Fruit fly (Drosophila melanogaster): ENCODE measurements around the gene Cpr72Ec.

Gene Cpr72Ec

DNA sequence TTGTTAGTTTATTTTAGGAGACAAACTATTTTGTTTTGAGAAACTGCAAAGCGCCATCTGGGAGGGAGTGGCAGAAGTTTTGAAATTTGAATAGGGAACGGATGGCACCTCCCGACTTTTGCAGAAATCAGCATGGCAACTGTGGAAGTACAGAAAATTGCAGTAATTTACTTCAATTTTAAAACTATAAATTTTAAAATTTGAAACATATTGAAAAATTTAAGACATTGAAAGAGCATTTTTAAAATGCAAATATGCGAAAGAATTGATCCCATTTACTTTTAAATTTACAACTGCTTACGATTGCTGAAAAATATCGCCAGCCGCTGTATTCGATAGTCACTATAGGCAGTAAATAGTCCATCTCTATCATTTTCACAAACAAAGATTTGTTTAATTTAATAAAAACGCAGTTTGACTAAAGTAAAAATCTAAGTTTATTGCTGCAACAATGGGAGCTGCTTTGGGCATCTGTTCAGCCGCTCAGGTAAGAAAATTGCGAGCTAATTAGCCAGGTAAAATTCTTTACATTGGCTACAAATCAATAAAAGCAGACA, 45.3 kb upstream of the Cpr72Ec start, which contains the start of gene Serinc (continued):
- no peak for TF ChIP-seq bigmax (GFP tag; optimal IDR thresholded peaks at IDR 0.05)
- no peak for TF ChIP-seq Sox100B (GFP tag; optimal IDR thresholded peaks at IDR 0.05)
- TF ChIP-seq CG12942 (GFP tag; optimal IDR thresholded peaks at IDR 0.05): peak; percentile 28
- peak; percentile 97 for TF ChIP-seq BEAF-32 (GFP tag; optimal IDR thresholded peaks at IDR 0.05)
- no peak for TF ChIP-seq salm (tag; optimal IDR thresholded peaks at IDR 0.05)
- TF ChIP-seq crp (GFP tag; optimal IDR thresholded peaks at IDR 0.05): peak in 1 of 2 experiments; percentile 50
- peak; percentile 33 for TF ChIP-seq CG3065 (GFP tag; optimal IDR thresholded peaks at IDR 0.05)
- TF ChIP-seq CG10543 (GFP tag; optimal IDR thresholded peaks at IDR 0.05): peak; percentile 74
- peak; percentile 98 for TF ChIP-seq sna (GFP tag; IDR thresholded peaks at IDR 0.05; ENCODE audit: partially characterized antibody)
- TF ChIP-seq nerfin-2 (GFP tag; IDR thresholded peaks at IDR 0.05; ENCODE audit: partially characterized antibody): peak; percentile 90
- TF ChIP-seq CG6689 (GFP tag; IDR thresholded peaks at IDR 0.05): no peak
- TF ChIP-seq Vsx1 (GFP tag; optimal IDR thresholded peaks at IDR 0.05): no peak
- peak; percentile 95 for TF ChIP-seq CG7963 (GFP tag; IDR thresholded peaks at IDR 0.05; ENCODE audit: partially characterized antibody)
- peak; percentile 50 for TF ChIP-seq Ptx1 (GFP tag; IDR thresholded peaks at IDR 0.05)
- TF ChIP-seq sd (tag; optimal IDR thresholded peaks at IDR 0.05): peak; percentile 22
- TF ChIP-seq CG6254 (GFP tag; optimal IDR thresholded peaks at IDR 0.05): no peak
- peak; percentile 21 for TF ChIP-seq CG9817 (tag; optimal IDR thresholded peaks at IDR 0.05)
- peak in 1 of 2 experiments; percentile 42 for TF ChIP-seq bsh (GFP tag; optimal IDR thresholded peaks at IDR 0.05)
- peak; percentile 17 for TF ChIP-seq BtbVII (GFP tag; optimal IDR thresholded peaks at IDR 0.05)
- TF ChIP-seq Neu2 (GFP tag; optimal IDR thresholded peaks at IDR 0.05; ENCODE audit: borderline replicate concordance): no peak
- no peak for TF ChIP-seq dimm (GFP tag; IDR thresholded peaks at IDR 0.05)
- TF ChIP-seq CG15601 (tag; optimal IDR thresholded peaks at IDR 0.05): peak; percentile 74
- TF ChIP-seq CG12219 (GFP tag; optimal IDR thresholded peaks at IDR 0.05): no peak
- TF ChIP-seq tx (GFP tag; optimal IDR thresholded peaks at IDR 0.05): peak; percentile 37
- peak; percentile 81 for TF ChIP-seq YL-1 (GFP tag; optimal IDR thresholded peaks at IDR 0.05)
- TF ChIP-seq CG9437 (GFP tag; optimal IDR thresholded peaks at IDR 0.05): peak; percentile 81
- peak; percentile 12 to 41 for TF ChIP-seq chif (GFP tag; optimal IDR thresholded peaks at IDR 0.05)
- TF ChIP-seq HHEX (GFP tag; optimal IDR thresholded peaks at IDR 0.05): peak; percentile 48
- no peak for TF ChIP-seq h (optimal IDR thresholded peaks at IDR 0.05)
- TF ChIP-seq CG30403 (GFP tag; optimal IDR thresholded peaks at IDR 0.05): peak; percentile 70
- TF ChIP-seq CG17361 (GFP tag; IDR thresholded peaks at IDR 0.05): peak; percentile 65; the same call in 2 of the 3 replicates
- peak; percentile 56 for TF ChIP-seq Hr3 (GFP tag; optimal IDR thresholded peaks at IDR 0.05)
- peak; percentile 68 for TF ChIP-seq CG17802 (tag; optimal IDR thresholded peaks at IDR 0.05)
- no peak for TF ChIP-seq gt (GFP tag; IDR thresholded peaks at IDR 0.05)
- TF ChIP-seq Atf6 (GFP tag; IDR thresholded peaks at IDR 0.05): 0 out of 2 replicates have a peak, but pooled peaks have one; percentile 9
- peak; percentile 38 for TF ChIP-seq CG4854 (GFP tag; optimal IDR thresholded peaks at IDR 0.05)
- peak in 1 of 3 experiments; percentile 44 for TF ChIP-seq lola (GFP tag; optimal IDR thresholded peaks at IDR 0.05)
- peak; percentile 30 for TF ChIP-seq CG2202 (tag; optimal IDR thresholded peaks at IDR 0.05)
- no peak for TF ChIP-seq sqz (GFP tag; optimal IDR thresholded peaks at IDR 0.05)
- TF ChIP-seq pzg (GFP tag; optimal IDR thresholded peaks at IDR 0.05): peak; percentile 71
- TF ChIP-seq CG2120 (GFP tag; optimal IDR thresholded peaks at IDR 0.05): peak; percentile 66
- no peak for TF ChIP-seq Blimp-1 (GFP tag; optimal IDR thresholded peaks at IDR 0.05)
- peak; percentile 56 for TF ChIP-seq lbe (GFP tag; optimal IDR thresholded peaks at IDR 0.05)
- TF ChIP-seq Side (GFP tag; optimal IDR thresholded peaks at IDR 0.05): no peak
- TF ChIP-seq NC2β (GFP tag; optimal IDR thresholded peaks at IDR 0.05): peak; percentile 13
- TF ChIP-seq CG9215 (GFP tag; IDR thresholded peaks at IDR 0.05): peak; percentile 46; the same call in 1 of the 2 replicates
- no peak for TF ChIP-seq cg (GFP tag; optimal IDR thresholded peaks at IDR 0.05)
- peak; percentile 48 for TF ChIP-seq stwl (tag; optimal IDR thresholded peaks at IDR 0.05)
